Fruit fly (Drosophila melanogaster) whole organism, wandering third instar larva: ENCODE data around the gene CG10184.

Experiments
- CG32264 ChIP-seq: fragments of 200-800 bp; sonication (Bioruptor generic); optimal IDR thresholded peaks from 2 replicates; lab custom pipeline; 2016; ENCODE audit warnings: missing biosample characterization, missing genetic modification characterization
- CG9705 ChIP-seq: fragments of 200-800 bp; sonication (Bioruptor generic); optimal IDR thresholded peaks from 2 replicates; lab custom pipeline; 2018; ENCODE audit warnings: missing biosample characterization, mild to moderate bottlenecking, missing genetic modification characterization
- CrebA ChIP-seq: fragments of 200-800 bp; sonication (Bioruptor generic); optimal IDR thresholded peaks from 2 replicates; lab custom pipeline; 2016; ENCODE audit warnings: missing biosample characterization, mild to moderate bottlenecking, missing genetic modification characterization, borderline replicate concordance
- Dfd ChIP-seq: fragments of >200 bp; optimal IDR thresholded peaks from 2 replicates; lab custom pipeline; 2017; ENCODE audit warnings: missing biosample characterization, missing genetic modification characterization
- Dif ChIP-seq: fragments of 200-275, 200-300 bp; sonication (Bioruptor generic); optimal IDR thresholded peaks from 2 replicates; lab custom pipeline; 2018; ENCODE audit warnings: missing biosample characterization, missing genetic modification characterization; ENCODE audit not compliant: partially characterized antibody
- GATAd ChIP-seq: sonication (Bioruptor generic); optimal IDR thresholded peaks from 2 replicates; lab custom pipeline; 2016; ENCODE audit warnings: missing biosample characterization, missing genetic modification characterization
- Hnf4 ChIP-seq: fragments of 200-800 bp; sonication (Bioruptor generic); optimal IDR thresholded peaks from 2 replicates; lab custom pipeline; 2016; ENCODE audit warnings: missing biosample characterization, mild to moderate bottlenecking, missing genetic modification characterization
- Hr78 ChIP-seq: fragments of >200 bp; optimal IDR thresholded peaks from 2 replicates; lab custom pipeline; 2017; ENCODE audit warnings: missing biosample characterization, missing genetic modification characterization
- Hr83 ChIP-seq: fragments of 200-300 bp; sonication (Bioruptor generic); optimal IDR thresholded peaks from 2 replicates; lab custom pipeline; 2016; ENCODE audit warnings: missing biosample characterization, mild to moderate bottlenecking, missing genetic modification characterization, moderate library complexity; ENCODE audit not compliant: poor library complexity, severe bottlenecking
- Jra ChIP-seq: sonication (Bioruptor generic); optimal IDR thresholded peaks from 2 replicates; lab custom pipeline; 2016; ENCODE audit warnings: missing biosample characterization, missing genetic modification characterization
- Mio ChIP-seq: sonication (Bioruptor generic); optimal IDR thresholded peaks from 2 replicates; lab custom pipeline; 2016; ENCODE audit warnings: missing biosample characterization, missing genetic modification characterization
- N ChIP-seq: fragments of >200 bp; optimal IDR thresholded peaks from 2 replicates; lab custom pipeline; 2018; ENCODE audit warnings: missing biosample characterization, missing external identifiers, missing genetic modification characterization
- OdsH ChIP-seq: fragments of 200-800 bp; sonication (Bioruptor generic); optimal IDR thresholded peaks from 2 replicates; lab custom pipeline; 2016; ENCODE audit warnings: missing biosample characterization, mild to moderate bottlenecking, missing genetic modification characterization
- Rel ChIP-seq, 2 experiments: fragments of 200-800 bp; sonication (Bioruptor generic) in 1 of 2; optimal IDR thresholded peaks; 2 replicates in 1 of 2; 3 replicates in 1 of 2; lab custom pipeline; 2016 to 2019; ENCODE audit warnings: mild to moderate bottlenecking in 2 of 2, missing biosample characterization in 2 of 2, missing genetic modification characterization in 2 of 2, moderate library complexity in 1 of 2
- Sp1 ChIP-seq: fragments of 200-800 bp; sonication (Bioruptor generic); optimal IDR thresholded peaks from 3 replicates; lab custom pipeline; 2019; ENCODE audit warnings: missing biosample characterization, mild to moderate bottlenecking, missing genetic modification characterization, moderate library complexity
- Vsx2 ChIP-seq: fragments of 200-300, 225-300 bp; sonication (Bioruptor generic); optimal IDR thresholded peaks from 2 replicates; lab custom pipeline; 2018; ENCODE audit warnings: missing biosample characterization, missing genetic modification characterization; ENCODE audit not compliant: partially characterized antibody
- dl ChIP-seq, 2 experiments: fragments of 175-275, 200-275 bp in 1 of 2; fragments of 200-275 bp in 1 of 2; sonication (Bioruptor generic); optimal IDR thresholded peaks; lab custom pipeline; 2018; ENCODE audit warnings: mild to moderate bottlenecking in 2 of 2, missing biosample characterization in 2 of 2, missing genetic modification characterization in 2 of 2, moderate library complexity in 2 of 2; ENCODE audit not compliant: partially characterized antibody in 2 of 2, insufficient read depth in 1 of 2
- dmrt93B ChIP-seq: fragments of 200-800 bp; sonication (Bioruptor generic); optimal IDR thresholded peaks from 2 replicates; lab custom pipeline; 2018; ENCODE audit warnings: missing biosample characterization, mild to moderate bottlenecking, missing genetic modification characterization
- dsf ChIP-seq: sonication (Bioruptor generic); optimal IDR thresholded peaks from 2 replicates; lab custom pipeline; 2016; ENCODE audit warnings: missing biosample characterization, missing genetic modification characterization, borderline replicate concordance
- foxo ChIP-seq, 2 experiments: fragments of 200-800 bp; sonication (Bioruptor generic); optimal IDR thresholded peaks; 2 replicates in 1 of 2; 3 replicates in 1 of 2; lab custom pipeline; 2016 to 2017; ENCODE audit warnings: missing biosample characterization in 2 of 2, missing genetic modification characterization in 2 of 2
- h ChIP-seq: fragments of 200-800 bp; sonication (Bioruptor generic); optimal IDR thresholded peaks from 3 replicates; lab custom pipeline; 2016; ENCODE audit warnings: missing biosample characterization, mild to moderate bottlenecking, missing genetic modification characterization
- jim ChIP-seq: fragments of 175-275, 200-325 bp; sonication (Bioruptor generic); optimal IDR thresholded peaks from 2 replicates; lab custom pipeline; 2016; ENCODE audit warnings: missing biosample characterization, mild to moderate bottlenecking, missing genetic modification characterization
- lola ChIP-seq: fragments of >200 bp; optimal IDR thresholded peaks from 2 replicates; lab custom pipeline; 2017; ENCODE audit warnings: missing biosample characterization, missing genetic modification characterization
- pan ChIP-seq: fragments of >200 bp; optimal IDR thresholded peaks from 2 replicates; lab custom pipeline; 2017
- psq ChIP-seq: fragments of 200-800 bp; sonication (Bioruptor generic); optimal IDR thresholded peaks from 3 replicates; lab custom pipeline; 2017; ENCODE audit warnings: missing biosample characterization, mild to moderate bottlenecking, missing genetic modification characterization, moderate library complexity
- rgr ChIP-seq: fragments of 200-800 bp; sonication (Bioruptor generic); optimal IDR thresholded peaks from 3 replicates; lab custom pipeline; 2016; ENCODE audit warnings: missing biosample characterization, mild to moderate bottlenecking, missing genetic modification characterization
- sv ChIP-seq: fragments of 200-800 bp; sonication (Bioruptor generic); optimal IDR thresholded peaks from 3 replicates; lab custom pipeline; 2016; ENCODE audit warnings: missing biosample characterization, missing genetic modification characterization
- tai ChIP-seq: sonication (Bioruptor generic); optimal IDR thresholded peaks from 2 replicates; lab custom pipeline; 2016; ENCODE audit warnings: missing biosample characterization, missing genetic modification characterization
- usp ChIP-seq: fragments of >200 bp; optimal IDR thresholded peaks from 2 replicates; lab custom pipeline; 2017; ENCODE audit warnings: missing biosample characterization, missing genetic modification characterization
- woc ChIP-seq: sonication (Bioruptor generic); optimal IDR thresholded peaks from 2 replicates; lab custom pipeline; 2016; ENCODE audit warnings: missing biosample characterization, mild to moderate bottlenecking, missing genetic modification characterization

CG10184 gene

DNA sequence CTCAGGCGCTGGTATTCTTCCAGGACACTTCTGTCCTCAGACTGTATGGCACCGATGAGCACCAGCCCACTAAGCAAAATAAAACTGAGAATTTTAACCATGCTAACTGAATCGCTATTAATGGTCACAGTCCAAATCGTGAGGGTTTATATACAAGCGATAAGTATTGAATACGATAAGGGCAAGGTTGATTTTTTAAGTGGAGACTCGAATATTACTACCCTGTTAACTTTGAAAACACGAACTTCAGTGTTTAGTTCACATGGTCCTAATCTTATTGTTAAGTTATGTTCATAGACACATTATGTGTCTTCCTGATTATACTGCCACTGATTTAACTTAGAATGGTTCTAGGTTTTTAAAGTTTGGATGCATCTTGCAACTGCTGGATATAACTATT lies 12.6 kb downstream of the CG10184 start, which contains the start of gene CG33337:
Gene CG33337, minus strand, starts transcription at position 101 of the 400 bp plus-strand sequence.
- no peak for TF ChIP-seq woc (GFP tag; lab: Kevin White, UChicago)
- TF ChIP-seq Rel (GFP tag; optimal IDR thresholded peaks at IDR 0.05; lab: Kevin White, UChicago), result no peak
- TF ChIP-seq Rel (tag; optimal IDR thresholded peaks at IDR 0.05; lab: Kevin White, UChicago), result no peak
- no peak for TF ChIP-seq sv (GFP tag; lab: Kevin White, UChicago)
- TF ChIP-seq GATAd (GFP tag; lab: Kevin White, UChicago), result no peak
- no peak for TF ChIP-seq CrebA (GFP tag; lab: Kevin White, UChicago)
- TF ChIP-seq OdsH (GFP tag; lab: Kevin White, UChicago), result no peak
- TF ChIP-seq CG32264, result no peak
- no peak for TF ChIP-seq Sp1 (GFP tag; lab: Kevin White, UChicago)
- TF ChIP-seq pan (lab: Kevin White, UChicago), result no peak
- TF ChIP-seq Hr83 (GFP tag; lab: Kevin White, UChicago), result no peak
- TF ChIP-seq foxo (GFP tag; optimal IDR thresholded peaks at IDR 0.05; lab: Kevin White, UChicago), result no peak
- TF ChIP-seq, all 38 proteins: peak for 0

- TF ChIP-seq Dfd (GFP tag; lab: Kevin White, UChicago) (no peak), usp (no peak), Vsx2 (no peak), CrebA (GFP tag; lab: Kevin White, UChicago) (no peak), Jra (GFP tag; lab: Kevin White, UChicago) (no peak), rgr (GFP tag; lab: Kevin White, UChicago) (no peak), woc (GFP tag; lab: Kevin White, UChicago) (no peak), Rel (GFP tag; optimal IDR thresholded peaks at IDR 0.05; lab: Kevin White, UChicago) (no peak), Rel (tag; optimal IDR thresholded peaks at IDR 0.05; lab: Kevin White, UChicago) (no peak), lola (no peak), pan (lab: Kevin White, UChicago) (no peak), Mio (no peak), GATAd (GFP tag; lab: Kevin White, UChicago) (no peak)
Measured at dm6 chr3R:23589719-23590118, 15.6 kb downstream of the CG10184 start, which contains the start of gene CG10182. Gene CG10182, minus strand, starts transcription at chr3R:23589819.

DNA sequence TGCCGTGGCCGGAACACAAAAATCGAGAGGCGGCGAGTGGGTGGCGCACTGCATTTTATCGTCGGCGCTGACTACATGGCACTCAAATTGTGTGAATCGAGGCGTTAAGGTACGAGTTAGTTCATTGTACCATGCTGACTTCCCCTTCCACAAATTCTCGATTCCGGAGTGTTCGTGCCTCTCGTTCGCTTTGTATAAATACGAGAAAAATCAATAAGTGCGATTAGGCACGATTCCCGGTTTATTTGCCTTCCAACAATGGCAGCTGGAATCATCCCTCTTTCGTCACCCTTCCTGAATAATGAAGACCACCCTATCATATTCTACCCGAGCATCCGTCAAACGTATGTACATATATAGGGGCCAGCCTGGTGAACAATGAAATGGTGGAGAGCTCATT lies 28.7 kb downstream of the CG10184 start:
- no peak for TF ChIP-seq dl (GFP tag; optimal IDR thresholded peaks at IDR 0.05; lab: Kevin White, UChicago; ENCODE audit: insufficient read depth in 1 of 2, partially characterized antibody in 2 of 2)
- no peak for TF ChIP-seq Hr78 (GFP tag; lab: Kevin White, UChicago)
- no peak for TF ChIP-seq OdsH (GFP tag; lab: Kevin White, UChicago)
- TF ChIP-seq Dif (GFP tag; lab: Kevin White, UChicago), result no peak
- TF ChIP-seq GATAd (GFP tag; lab: Kevin White, UChicago), result no peak
- no peak for TF ChIP-seq psq (GFP tag; lab: Kevin White, UChicago)
- TF ChIP-seq Hnf4 (GFP tag; lab: Kevin White, UChicago), result no peak
- TF ChIP-seq tai, result no peak
- TF ChIP-seq Sp1 (GFP tag; lab: Kevin White, UChicago), result no peak
- no peak for TF ChIP-seq Dfd (GFP tag; lab: Kevin White, UChicago)
- no peak for TF ChIP-seq h (GFP tag; lab: Kevin White, UChicago)
- TF ChIP-seq Vsx2, result no peak
- TF ChIP-seq woc (GFP tag; lab: Kevin White, UChicago), result no peak

- TF ChIP-seq h (GFP tag; lab: Kevin White, UChicago) (no peak), Dfd (GFP tag; lab: Kevin White, UChicago) (peak; percentile 75)
Measured at dm6 chr3R:23569195-23569594, 36.1 kb downstream of the CG10184 start.

dm6 chr3R:23557244-23557643 lies 48.1 kb downstream of the CG10184 start, which contains the start of gene beat-IV:
Gene beat-IV, plus strand, starts transcription at chr3R:23557412.
- TF ChIP-seq dmrt93B (GFP tag; lab: Kevin White, UChicago) (no peak), CG9705 (GFP tag; lab: Kevin White, UChicago) (no peak), GATAd (GFP tag; lab: Kevin White, UChicago) (no peak), tai (no peak), dsf (no peak), jim (GFP tag; lab: Kevin White, UChicago) (no peak), Mio (no peak), rgr (GFP tag; lab: Kevin White, UChicago) (no peak), sv (GFP tag; lab: Kevin White, UChicago) (no peak), N (GFP tag; lab: Kevin White, UChicago) (no peak)
- TF ChIP-seq, all 38 proteins: peak for 0
